Fruit fly (Drosophila melanogaster) whole organism, adult: ENCODE results near the gene CG18135.

Source experiments
- CG11617 ChIP-seq: fragments of 200-800 bp; sonication (Bioruptor generic); optimal IDR thresholded peaks from 2 replicates; lab custom pipeline; 2017; ENCODE audit warnings: mild to moderate bottlenecking, missing biosample characterization, missing genetic modification reagents, missing genetic modification characterization
- CG12768 ChIP-seq: fragments of 200-800 bp; sonication (Bioruptor generic); optimal IDR thresholded peaks from 2 replicates; lab custom pipeline; 2017; ENCODE audit warnings: missing biosample characterization, missing genetic modification characterization, mild to moderate bottlenecking, moderate library complexity, missing genetic modification reagents
- CG14711 ChIP-seq: fragments of 200-800 bp; sonication (Bioruptor generic); optimal IDR thresholded peaks from 2 replicates; lab custom pipeline; 2018; ENCODE audit warnings: missing biosample characterization, mild to moderate bottlenecking, missing genetic modification characterization, moderate library complexity
- CG1620 ChIP-seq: fragments of 200-800 bp; sonication (Bioruptor generic); optimal IDR thresholded peaks from 2 replicates; lab custom pipeline; 2016; ENCODE audit warnings: missing biosample characterization, missing genetic modification characterization
- CG33017 ChIP-seq: fragments of 200-800 bp; sonication (Bioruptor generic); optimal IDR thresholded peaks from 2 replicates; lab custom pipeline; 2018; ENCODE audit warnings: missing biosample characterization, mild to moderate bottlenecking, missing genetic modification characterization, moderate library complexity
- CG5204 ChIP-seq: fragments of 200-800 bp; sonication (Bioruptor generic); optimal IDR thresholded peaks from 2 replicates; lab custom pipeline; 2016; ENCODE audit warnings: missing biosample characterization, missing genetic modification characterization
- CG7045 ChIP-seq: fragments of 200-800 bp; sonication (Bioruptor generic); optimal IDR thresholded peaks from 2 replicates; lab custom pipeline; 2017; ENCODE audit warnings: missing biosample characterization, mild to moderate bottlenecking, missing genetic modification characterization
- CG7101 ChIP-seq: fragments of 200-800 bp; sonication (Bioruptor generic); optimal IDR thresholded peaks from 2 replicates; lab custom pipeline; 2018; ENCODE audit warnings: missing biosample characterization, mild to moderate bottlenecking, missing genetic modification characterization, moderate library complexity
- Clk ChIP-seq: fragments of 200-800 bp; sonication (Bioruptor generic); optimal IDR thresholded peaks from 2 replicates; lab custom pipeline; 2017; ENCODE audit warnings: missing biosample characterization, missing genetic modification characterization
- Crg-1 ChIP-seq: fragments of 200-800 bp; sonication (Bioruptor generic); optimal IDR thresholded peaks from 2 replicates; lab custom pipeline; 2016; ENCODE audit warnings: missing biosample characterization, missing genetic modification characterization
- Hr96 ChIP-seq: fragments of 200-800 bp; sonication (Bioruptor generic); optimal IDR thresholded peaks from 2 replicates; lab custom pipeline; 2016; ENCODE audit warnings: missing biosample characterization, missing genetic modification characterization
- Mnt ChIP-seq: fragments of 200-800 bp; sonication (Bioruptor generic); optimal IDR thresholded peaks from 2 replicates; lab custom pipeline; 2016; ENCODE audit warnings: missing biosample characterization, mild to moderate bottlenecking, missing genetic modification characterization
- bab1 ChIP-seq: fragments of 200-800 bp; sonication (Bioruptor generic); optimal IDR thresholded peaks from 3 replicates; lab custom pipeline; 2019; ENCODE audit warnings: missing biosample characterization, mild to moderate bottlenecking, missing genetic modification characterization, moderate library complexity
- cic ChIP-seq: fragments of 200-800 bp; sonication (Bioruptor generic); optimal IDR thresholded peaks from 2 replicates; lab custom pipeline; 2017; ENCODE audit warnings: missing biosample characterization, mild to moderate bottlenecking, missing genetic modification characterization, moderate library complexity
- cnc ChIP-seq, 2 experiments: fragments of >200 bp; optimal IDR thresholded peaks; 2 replicates each; lab custom pipeline; 2017
- kay ChIP-seq: fragments of 200-800 bp; sonication (Bioruptor generic); peaks from one replicate; lab custom pipeline; 2016; ENCODE audit warnings: missing biosample characterization, missing genetic modification characterization, borderline replicate concordance
- ovo ChIP-seq: fragments of 200-800 bp; sonication (Bioruptor generic); optimal IDR thresholded peaks from 2 replicates; lab custom pipeline; 2016; ENCODE audit warnings: missing biosample characterization, missing genetic modification characterization
- pad ChIP-seq: fragments of 200-800 bp; sonication (Bioruptor generic); optimal IDR thresholded peaks from 3 replicates; lab custom pipeline; 2017; ENCODE audit warnings: missing biosample characterization, missing genetic modification characterization, mild to moderate bottlenecking, moderate library complexity, missing genetic modification reagents
- tj ChIP-seq: fragments of 200-800 bp; sonication (Bioruptor generic); optimal IDR thresholded peaks from 3 replicates; lab custom pipeline; 2017; ENCODE audit warnings: missing biosample characterization, mild to moderate bottlenecking, missing genetic modification characterization, moderate library complexity
- toe ChIP-seq: fragments of 200-800 bp; sonication (Bioruptor generic); optimal IDR thresholded peaks from 2 replicates; lab custom pipeline; 2016; ENCODE audit warnings: missing biosample characterization, missing genetic modification characterization

CG18135 gene

dm6 chr3L:19042501-19042900 lies 44.4 kb upstream of the CG18135 start:
- TF ChIP-seq kay (GFP tag; lab: Kevin White, UChicago) (no peak), CG33017 (tag; lab: Kevin White, UChicago) (no peak), CG11617 (GFP tag; lab: Kevin White, UChicago) (no peak), cnc (optimal IDR thresholded peaks at IDR 0.05; lab: Kevin White, UChicago) (no peak), cic (no peak), tj (GFP tag; lab: Kevin White, UChicago) (no peak), Clk (GFP tag; lab: Kevin White, UChicago) (no peak)

dm6 chr3L:19041665-19042385 lies 43.7 kb upstream of the CG18135 start:
- TF ChIP-seq pad (no peak), Hr96 (GFP tag; lab: Kevin White, UChicago) (no peak), CG12768 (GFP tag; lab: Kevin White, UChicago) (no peak), CG33017 (tag; lab: Kevin White, UChicago) (no peak), tj (GFP tag; lab: Kevin White, UChicago) (no peak), CG7101 (tag; lab: Kevin White, UChicago) (no peak), CG1620 (GFP tag; lab: Kevin White, UChicago) (no peak), CG5204 (GFP tag; lab: Kevin White, UChicago) (no peak), bab1 (no peak), cic (no peak), Clk (GFP tag; lab: Kevin White, UChicago) (no peak), CG7045 (GFP tag; lab: Kevin White, UChicago) (no peak), Mnt (GFP tag; lab: Kevin White, UChicago) (no peak), Crg-1 (no peak), CG11617 (GFP tag; lab: Kevin White, UChicago) (no peak), CG14711 (tag; lab: Kevin White, UChicago) (no peak), ovo (GFP tag; lab: Kevin White, UChicago) (no peak), kay (GFP tag; lab: Kevin White, UChicago) (no peak)

DNA sequence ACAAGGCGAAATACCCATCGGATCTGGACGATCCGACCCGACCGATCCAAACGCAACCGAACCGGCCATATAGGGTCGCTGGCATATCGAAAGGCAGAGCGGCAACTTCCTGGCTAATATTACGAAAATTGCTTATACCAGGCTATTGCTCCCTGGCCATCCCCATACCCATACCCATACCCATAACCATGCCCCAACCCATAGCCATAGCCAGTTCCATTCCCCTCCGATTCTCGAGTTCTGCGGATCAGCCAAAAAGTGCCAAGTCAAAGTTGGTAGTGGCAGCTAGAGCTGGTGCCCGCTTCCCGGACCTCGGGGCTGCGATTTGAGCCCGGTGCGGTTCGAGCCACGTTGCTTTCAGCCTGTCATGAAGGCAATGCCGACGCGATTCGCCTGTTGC lies 43.1 kb upstream of the CG18135 start:
- TF ChIP-seq tj (GFP tag; lab: Kevin White, UChicago) (peak; percentile 58), cnc (optimal IDR thresholded peaks at IDR 0.05; lab: Kevin White, UChicago) (no peak)

dm6 chr3L:19040155-19040644 lies 42.1 kb upstream of the CG18135 start:
- TF ChIP-seq Mnt (GFP tag; lab: Kevin White, UChicago) (peak; percentile 9), kay (GFP tag; lab: Kevin White, UChicago) (peak; percentile 86), cic (peak; percentile 73), cnc (optimal IDR thresholded peaks at IDR 0.05; lab: Kevin White, UChicago) (no peak), toe (GFP tag; lab: Kevin White, UChicago) (no peak), CG1620 (GFP tag; lab: Kevin White, UChicago) (no peak), pad (no peak), ovo (GFP tag; lab: Kevin White, UChicago) (no peak), tj (GFP tag; lab: Kevin White, UChicago) (peak; percentile 79), CG5204 (GFP tag; lab: Kevin White, UChicago) (no peak), CG33017 (tag; lab: Kevin White, UChicago) (no peak), bab1 (no peak), Crg-1 (no peak), CG7101 (tag; lab: Kevin White, UChicago) (no peak), Clk (GFP tag; lab: Kevin White, UChicago) (no peak), Hr96 (GFP tag; lab: Kevin White, UChicago) (no peak), CG12768 (GFP tag; lab: Kevin White, UChicago) (peak; percentile 49), CG7045 (GFP tag; lab: Kevin White, UChicago) (no peak), CG14711 (tag; lab: Kevin White, UChicago) (no peak), CG11617 (GFP tag; lab: Kevin White, UChicago) (no peak)

DNA sequence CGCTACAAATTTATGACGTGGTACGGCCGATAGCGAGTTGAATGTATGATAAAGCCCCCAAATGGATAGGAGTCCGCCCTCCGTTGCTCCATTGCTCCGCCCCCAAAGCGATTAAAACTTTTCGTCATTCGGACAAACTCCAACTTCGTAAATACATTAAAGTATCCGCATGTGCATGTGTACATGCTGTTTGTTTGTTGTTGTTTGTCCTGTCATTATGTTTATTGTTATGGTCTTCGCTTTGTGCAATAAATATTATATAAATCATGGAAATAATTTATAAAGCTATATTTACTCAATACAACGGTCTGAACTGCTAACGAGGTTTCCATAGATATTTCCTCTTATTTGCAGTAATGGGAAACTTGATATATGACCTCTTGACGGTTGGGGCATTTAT lies 39.0 kb upstream of the CG18135 start:
- TF ChIP-seq Mnt (GFP tag; lab: Kevin White, UChicago) (no peak), Crg-1 (no peak), pad (no peak), bab1 (no peak), toe (GFP tag; lab: Kevin White, UChicago) (no peak), tj (GFP tag; lab: Kevin White, UChicago) (no peak), Clk (GFP tag; lab: Kevin White, UChicago) (no peak), CG14711 (tag; lab: Kevin White, UChicago) (no peak), CG33017 (tag; lab: Kevin White, UChicago) (no peak), kay (GFP tag; lab: Kevin White, UChicago) (no peak), cic (no peak), CG7101 (tag; lab: Kevin White, UChicago) (no peak), CG7045 (GFP tag; lab: Kevin White, UChicago) (no peak), CG1620 (GFP tag; lab: Kevin White, UChicago) (no peak), CG11617 (GFP tag; lab: Kevin White, UChicago) (no peak)

dm6 chr3L:19036119-19036518 lies 38.0 kb upstream of the CG18135 start:
- TF ChIP-seq Crg-1 (no peak), CG14711 (tag; lab: Kevin White, UChicago) (no peak), Clk (GFP tag; lab: Kevin White, UChicago) (no peak), CG7101 (tag; lab: Kevin White, UChicago) (no peak), toe (GFP tag; lab: Kevin White, UChicago) (no peak), bab1 (no peak), tj (GFP tag; lab: Kevin White, UChicago) (no peak), Hr96 (GFP tag; lab: Kevin White, UChicago) (no peak), cic (no peak), CG33017 (tag; lab: Kevin White, UChicago) (no peak), kay (GFP tag; lab: Kevin White, UChicago) (no peak), Mnt (GFP tag; lab: Kevin White, UChicago) (no peak), CG1620 (GFP tag; lab: Kevin White, UChicago) (no peak), CG5204 (GFP tag; lab: Kevin White, UChicago) (no peak), CG12768 (GFP tag; lab: Kevin White, UChicago) (no peak), pad (no peak), CG7045 (GFP tag; lab: Kevin White, UChicago) (no peak), CG11617 (GFP tag; lab: Kevin White, UChicago) (no peak), ovo (GFP tag; lab: Kevin White, UChicago) (no peak)
